Worm (Caenorhabditis elegans) whole organism, L4/young adult: Measurements from ENCODE around the gene ZK632.11.

Source experiments
- W03F9.2 ChIP-seq: fragments of 150-350 bp; optimal IDR thresholded peaks from 2 replicates; lab custom pipeline; 2014; ENCODE audit warnings: missing biosample characterization, missing genetic modification characterization
- him-1 ChIP-seq: sonication (generic microtip); optimal IDR thresholded peaks from 2 replicates; lab custom pipeline; 2016; ENCODE audit warnings: missing genotype, missing genetic modification reagents, missing genetic modification characterization, missing compliant biosample characterization

- TF ChIP-seq him-1 (tag; lab: Kevin White, UChicago) (no peak), W03F9.2 (tag; lab: Kevin White, UChicago) (no peak)
Measured at ce11 chrIII:9817087-9817612, 10.6 kb upstream of the ZK632.11 start, which contains the start of gene cnx-1.
